7 worm cellular contexts compared by ENCODE assay signal in the genomic region with DNA sequence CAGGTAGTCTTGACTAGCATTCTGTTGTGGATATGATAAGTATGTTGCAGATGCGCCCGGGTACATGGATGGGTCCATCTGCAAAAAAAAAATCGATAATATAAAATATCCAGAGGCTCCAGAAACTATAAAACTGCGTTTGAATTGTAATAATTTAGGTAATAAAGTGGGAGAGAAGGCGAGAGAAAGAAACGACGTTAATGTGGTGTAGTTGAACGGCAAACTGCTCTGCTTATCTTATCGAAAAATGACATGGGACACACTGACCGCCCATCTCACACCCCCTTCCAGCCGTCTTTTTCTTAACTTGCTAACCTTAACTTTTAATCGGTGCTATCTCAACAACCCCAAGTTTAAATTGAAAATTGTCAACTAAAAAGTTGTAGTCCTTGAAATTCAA.
TF ChIP-seq lines count a peak whose summit lies in the region.

No protein-coding gene starts in this region.

TF ChIP-seq in whole organism, L1 larva, 84 proteins besides CTCF, POLR2A, EP300 and RAD21:
- TF ChIP-seq elt-2 (tag; optimal IDR thresholded peaks at IDR 0.05; lab: Kevin White, UChicago), result peak; percentile 15
- TF ChIP-seq mep-1 (tag; optimal IDR thresholded peaks at IDR 0.05; lab: Kevin White, UChicago), result no peak

TF ChIP-seq in whole organism, L2 larva, 48 proteins besides CTCF, POLR2A, EP300 and RAD21:
- TF ChIP-seq fos-1 (tag; optimal IDR thresholded peaks at IDR 0.05; lab: Kevin White, UChicago) (peak; percentile 65), elt-3 (tag; optimal IDR thresholded peaks at IDR 0.05; lab: Kevin White, UChicago) (no peak), snpc-4 (tag; optimal IDR thresholded peaks at IDR 0.05; lab: Kevin White, UChicago) (no peak)

TF ChIP-seq in whole organism, L3 larva, 47 proteins besides CTCF, POLR2A, EP300 and RAD21:
- TF ChIP-seq R02D3.7 (tag; optimal IDR thresholded peaks at IDR 0.05; lab: Kevin White, UChicago) (no peak), elt-2 (tag; optimal IDR thresholded peaks at IDR 0.05; lab: Kevin White, UChicago) (peak; percentile 74)

TF ChIP-seq in whole organism, L4 larva, 104 proteins besides CTCF, POLR2A, EP300 and RAD21:
- no peak for TF ChIP-seq spr-3 (GFP tag; optimal IDR thresholded peaks at IDR 0.05; lab: Kevin White, UChicago)
- peak; percentile 5 for TF ChIP-seq hlh-30 (tag; optimal IDR thresholded peaks at IDR 0.05; lab: Kevin White, UChicago; ENCODE audit: insufficient read depth)
- TF ChIP-seq dve-1 (tag; optimal IDR thresholded peaks at IDR 0.05; lab: Kevin White, UChicago; ENCODE audit: insufficient read depth), result peak; percentile 8
- TF ChIP-seq saeg-2 (GFP tag; IDR thresholded peaks at IDR 0.05; lab: Robert Waterston, UW), result no peak
- TF ChIP-seq nhr-28 (tag; optimal IDR thresholded peaks at IDR 0.05; lab: Kevin White, UChicago), result peak; percentile 79
- TF ChIP-seq lin-39 (tag; optimal IDR thresholded peaks at IDR 0.05; lab: Kevin White, UChicago), result no peak
- TF ChIP-seq pqm-1 (tag; optimal IDR thresholded peaks at IDR 0.05; lab: Kevin White, UChicago), result peak; percentile 83
- TF ChIP-seq daf-16 (GFP tag; optimal IDR thresholded peaks at IDR 0.05; lab: Kevin White, UChicago), result no peak
- TF ChIP-seq daf-16 (tag; optimal IDR thresholded peaks at IDR 0.05; lab: Kevin White, UChicago), result peak; percentile 31
- peak; percentile 26 for TF ChIP-seq hlh-11 (tag; optimal IDR thresholded peaks at IDR 0.05; lab: Kevin White, UChicago)
- TF ChIP-seq dmd-6 (GFP tag; IDR thresholded peaks at IDR 0.05; lab: Robert Waterston, UW), result peak; percentile 46
- TF ChIP-seq madf-5 (GFP tag; IDR thresholded peaks at IDR 0.05; lab: Robert Waterston, UW), result no peak
- no peak for TF ChIP-seq rbr-2 (tag; optimal IDR thresholded peaks at IDR 0.05; lab: Kevin White, UChicago)
- TF ChIP-seq ceh-28 (tag; optimal IDR thresholded peaks at IDR 0.05; lab: Kevin White, UChicago), result peak; percentile 25
- peak in 1 of 2 experiments; percentile 51 for TF ChIP-seq unc-62 (GFP tag; optimal IDR thresholded peaks at IDR 0.05 in 1 of 2; lab: Kevin White, UChicago)
- no peak for TF ChIP-seq unc-62 (tag; optimal IDR thresholded peaks at IDR 0.05; lab: Kevin White, UChicago)
- no peak for TF ChIP-seq skn-1 (tag; optimal IDR thresholded peaks at IDR 0.05; lab: Kevin White, UChicago)

TF ChIP-seq in whole organism, late embryonic, 69 proteins besides CTCF, POLR2A, EP300 and RAD21:
- TF ChIP-seq hlh-15 (tag; optimal IDR thresholded peaks at IDR 0.05; lab: Kevin White, UChicago) (no peak), elt-2 (tag; optimal IDR thresholded peaks at IDR 0.05; lab: Kevin White, UChicago) (peak; percentile 61), ceh-30 (tag; optimal IDR thresholded peaks at IDR 0.05; lab: Kevin White, UChicago) (no peak)

TF ChIP-seq in whole organism, midembryonic, 9 proteins besides CTCF, POLR2A, EP300 and RAD21:
- 0 out of 2 replicates have a peak, but pooled peaks have one; percentile 45 for TF ChIP-seq T22C8.4 (GFP tag; IDR thresholded peaks at IDR 0.05; lab: Robert Waterston, UW)
- no peak for TF ChIP-seq ref-1 (GFP tag; conservative IDR thresholded peaks at IDR 0.05; lab: Robert Waterston, UW)
- TF ChIP-seq ztf-23 (GFP tag; IDR thresholded peaks at IDR 0.05; lab: Robert Waterston, UW), result no peak
- TF ChIP-seq klf-2 (GFP tag; conservative IDR thresholded peaks at IDR 0.05; lab: Robert Waterston, UW), result no peak
TF ChIP-seq in whole organism, midembryonic: peak in this region for 1.

TF ChIP-seq in whole organism, young adult, 124 proteins besides CTCF, POLR2A, EP300 and RAD21:
- no peak for TF ChIP-seq atf-7 (tag; optimal IDR thresholded peaks at IDR 0.05; lab: Kevin White, UChicago)
- TF ChIP-seq nhr-80 (tag; optimal IDR thresholded peaks at IDR 0.05; lab: Kevin White, UChicago), result peak; percentile 80
TF ChIP-seq in whole organism, young adult: peak in this region for 1.
